Fruit fly (Drosophila melanogaster): ENCODE measurements around the gene P5cr.

dm6 chr3R:18983614-18984185 is 45.0 kb upstream of the P5cr start, which contains the start of the genes snRNP-U1-C and gukh:
- TF ChIP-seq CG32121 (GFP tag; IDR thresholded peaks at IDR 0.05): peak; percentile 83
- TF ChIP-seq CG17806 (tag; optimal IDR thresholded peaks at IDR 0.05): peak; percentile 62
- TF ChIP-seq EcR (GFP tag; optimal IDR thresholded peaks at IDR 0.05): peak; percentile 48
- TF ChIP-seq CG14655 (GFP tag; optimal IDR thresholded peaks at IDR 0.05): peak; percentile 48
